Fruit fly (Drosophila melanogaster) whole organism, adult: Measurements from ENCODE around the gene CG14810.

Experiments
- CG12768 ChIP-seq: fragments of 200-800 bp; sonication (Bioruptor generic); optimal IDR thresholded peaks from 2 replicates; lab custom pipeline; 2017; ENCODE audit warnings: missing biosample characterization, missing genetic modification characterization, mild to moderate bottlenecking, moderate library complexity, missing genetic modification reagents
- CG33017 ChIP-seq: fragments of 200-800 bp; sonication (Bioruptor generic); optimal IDR thresholded peaks from 2 replicates; lab custom pipeline; 2018; ENCODE audit warnings: missing biosample characterization, mild to moderate bottlenecking, missing genetic modification characterization, moderate library complexity
- CG5204 ChIP-seq: fragments of 200-800 bp; sonication (Bioruptor generic); optimal IDR thresholded peaks from 2 replicates; lab custom pipeline; 2016; ENCODE audit warnings: missing biosample characterization, missing genetic modification characterization
- Hr96 ChIP-seq: fragments of 200-800 bp; sonication (Bioruptor generic); optimal IDR thresholded peaks from 2 replicates; lab custom pipeline; 2016; ENCODE audit warnings: missing biosample characterization, missing genetic modification characterization
- cnc ChIP-seq, 2 experiments: fragments of >200 bp; optimal IDR thresholded peaks; 2 replicates each; lab custom pipeline; 2017

DNA sequence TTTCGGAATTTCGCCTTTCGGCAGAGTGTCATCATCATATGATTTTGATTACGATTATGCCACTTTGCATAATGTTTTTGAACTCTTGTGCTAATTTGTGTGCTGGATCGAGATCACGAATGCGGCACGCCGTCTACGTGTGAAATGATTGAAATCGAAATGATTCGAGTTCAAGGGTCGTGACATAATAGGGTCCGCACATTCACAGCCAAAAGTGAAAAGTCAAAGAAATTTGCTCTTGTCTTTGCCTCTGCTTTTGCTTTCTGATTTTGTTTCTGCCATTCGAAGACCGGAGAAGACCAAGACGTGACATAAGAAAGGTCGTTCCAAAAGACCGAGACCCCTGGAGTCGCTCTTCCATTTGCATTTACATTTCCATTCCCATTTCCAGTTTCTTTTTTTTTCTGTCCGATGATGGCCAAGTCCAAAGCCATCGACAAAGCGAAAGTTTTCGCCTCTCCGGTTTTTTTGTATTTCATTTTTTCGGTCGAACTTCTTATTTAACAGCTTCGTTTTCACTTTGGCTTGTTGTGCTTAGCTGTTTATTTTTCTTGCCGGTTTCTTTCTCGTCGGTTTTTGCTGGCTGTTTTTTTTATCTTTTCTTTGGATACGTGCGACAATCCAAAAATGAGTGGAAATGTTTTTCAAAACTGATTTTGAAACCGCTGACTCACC is 14.7 kb upstream of the CG14810 start:
- no peak for TF ChIP-seq CG33017 (tag; lab: Kevin White, UChicago)
- TF ChIP-seq cnc (optimal IDR thresholded peaks at IDR 0.05; lab: Kevin White, UChicago) = no peak
- no peak for TF ChIP-seq CG12768 (GFP tag; lab: Kevin White, UChicago)
- TF ChIP-seq CG5204 (GFP tag; lab: Kevin White, UChicago) = no peak
- no peak for TF ChIP-seq Hr96 (GFP tag; lab: Kevin White, UChicago)
